Worm (Caenorhabditis elegans) whole organism, L1 larva: Measurements from ENCODE around the gene twk-16.

Experiments used
- Y116A8C.19 ChIP-seq: sonication (generic microtip); optimal IDR thresholded peaks from 2 replicates; lab custom pipeline; 2016; ENCODE audit warnings: missing compliant biosample characterization, missing genetic modification characterization, borderline replicate concordance
- alr-1 ChIP-seq: fragments of 200-800 bp; sonication (Bioruptor generic); optimal IDR thresholded peaks from 2 replicates; lab custom pipeline; 2018; ENCODE audit warnings: borderline replicate concordance, mild to moderate bottlenecking, missing genetic modification characterization, missing compliant biosample characterization
- ceh-8 ChIP-seq: fragments of 200-800 bp; sonication (Bioruptor generic); optimal IDR thresholded peaks from 2 replicates; lab custom pipeline; 2018; ENCODE audit warnings: mild to moderate bottlenecking, missing genetic modification characterization, moderate library complexity, missing compliant biosample characterization
- dsc-1 ChIP-seq: sonication (generic microtip); optimal IDR thresholded peaks from 2 replicates; lab custom pipeline; 2016; ENCODE audit warnings: mild to moderate bottlenecking, missing genetic modification characterization, missing compliant biosample characterization
- efl-1 ChIP-seq, 4 experiments: fragments of 150-350 bp; optimal IDR thresholded peaks in 3 of 4; peaks in 1 of 4; 1 replicate in 1 of 4; 2 replicates in 3 of 4; lab custom pipeline; 2014; ENCODE audit warnings: missing biosample characterization in 2 of 4, missing genetic modification characterization in 2 of 4, missing genetic modification reagents in 2 of 4
- elt-2 ChIP-seq: sonication (generic microtip); optimal IDR thresholded peaks from 2 replicates; lab custom pipeline; 2016; ENCODE audit warnings: missing genetic modification characterization, mild to moderate bottlenecking, inconsistent platforms, missing compliant biosample characterization, missing genetic modification reagents
- ets-5 ChIP-seq: fragments of 200-800 bp; sonication (Bioruptor generic); IDR thresholded peaks from 2 replicates; pipeline ENCODE4 v1.3.6; 2022; ENCODE audit warnings: missing genetic modification characterization, missing compliant biosample characterization
- fkh-4 ChIP-seq: sonication (generic microtip); optimal IDR thresholded peaks from 2 replicates; lab custom pipeline; 2016; ENCODE audit warnings: missing compliant biosample characterization, missing genetic modification characterization, borderline replicate concordance
- fkh-8 ChIP-seq: sonication (generic microtip); optimal IDR thresholded peaks from 2 replicates; lab custom pipeline; 2016; ENCODE audit warnings: mild to moderate bottlenecking, missing genetic modification characterization, missing compliant biosample characterization
- fos-1 ChIP-seq: fragments of 150-350 bp; optimal IDR thresholded peaks from 2 replicates; lab custom pipeline; 2014; ENCODE audit warnings: missing biosample characterization, missing genetic modification characterization
- grh-1 ChIP-seq: fragments of 200-800 bp; sonication (Bioruptor generic); IDR thresholded peaks from 2 replicates; pipeline ENCODE4 v1.3.6; 2022; ENCODE audit warnings: missing genetic modification reagents, missing genetic modification characterization, missing compliant biosample characterization
- hlh-17 ChIP-seq: fragments of 200-800 bp; sonication (Bioruptor generic); optimal IDR thresholded peaks from 2 replicates; lab custom pipeline; 2018; ENCODE audit warnings: missing genetic modification characterization, mild to moderate bottlenecking, missing compliant biosample characterization, moderate library complexity, borderline replicate concordance
- jun-1 ChIP-seq: fragments of 150-350 bp; optimal IDR thresholded peaks from 2 replicates; lab custom pipeline; 2014; ENCODE audit warnings: missing biosample characterization, missing genetic modification reagents, missing genetic modification characterization
- lin-14 ChIP-seq: fragments of 200-800 bp; sonication (Bioruptor generic); optimal IDR thresholded peaks from 2 replicates; lab custom pipeline; 2018; ENCODE audit warnings: mild to moderate bottlenecking, missing genetic modification characterization, moderate library complexity, missing compliant biosample characterization
- lin-15B ChIP-seq: fragments of 150-350 bp; sonication (generic microtip); optimal IDR thresholded peaks from 3 replicates; lab custom pipeline; 2014; ENCODE audit warnings: missing biosample characterization, missing genetic modification characterization
- lin-35 ChIP-seq, 2 experiments: fragments of 150-350 bp; optimal IDR thresholded peaks; 2 replicates each; lab custom pipeline; 2014; ENCODE audit warnings: missing biosample characterization in 2 of 2, missing genetic modification characterization in 2 of 2, missing genetic modification reagents in 2 of 2
- lin-39 ChIP-seq: fragments of 150-350 bp; optimal IDR thresholded peaks from 2 replicates; lab custom pipeline; 2014; ENCODE audit warnings: missing biosample characterization, missing genetic modification reagents, missing genetic modification characterization
- lir-3 ChIP-seq: sonication (generic microtip); optimal IDR thresholded peaks from 2 replicates; lab custom pipeline; 2016; ENCODE audit warnings: mild to moderate bottlenecking, missing genetic modification characterization, moderate library complexity, missing compliant biosample characterization; ENCODE audit not compliant: poor library complexity
- mab-9 ChIP-seq: fragments of 200-800 bp; sonication (Bioruptor generic); IDR thresholded peaks from 2 replicates; pipeline ENCODE4 v1.3.6; 2022; ENCODE audit warnings: missing genetic modification reagents, missing genetic modification characterization, missing compliant biosample characterization
- mep-1 ChIP-seq: fragments of 150-350 bp; optimal IDR thresholded peaks from 2 replicates; lab custom pipeline; 2014; ENCODE audit warnings: missing biosample characterization, missing genetic modification characterization
- nhr-12 ChIP-seq: sonication (generic microtip); optimal IDR thresholded peaks from 2 replicates; lab custom pipeline; 2017; ENCODE audit warnings: missing biosample characterization, missing genetic modification characterization
- nhr-20 ChIP-seq: sonication (generic microtip); optimal IDR thresholded peaks from 2 replicates; lab custom pipeline; 2016; ENCODE audit warnings: mild to moderate bottlenecking, missing genetic modification characterization, missing compliant biosample characterization
- nhr-71 ChIP-seq: sonication (generic microtip); optimal IDR thresholded peaks from 2 replicates; lab custom pipeline; 2016; ENCODE audit warnings: mild to moderate bottlenecking, missing genetic modification characterization, moderate library complexity, missing compliant biosample characterization
- nhr-77 ChIP-seq: fragments of 150-350 bp; optimal IDR thresholded peaks from 2 replicates; lab custom pipeline; 2014; ENCODE audit warnings: missing biosample characterization, missing genetic modification characterization
- nhr-90 ChIP-seq: sonication (generic microtip); optimal IDR thresholded peaks from 2 replicates; lab custom pipeline; 2016; ENCODE audit warnings: mild to moderate bottlenecking, missing genetic modification characterization, missing compliant biosample characterization; ENCODE audit not compliant: poor library complexity
- pax-3 ChIP-seq: fragments of 200-800 bp; sonication (Bioruptor generic); optimal IDR thresholded peaks from 2 replicates; lab custom pipeline; 2018; ENCODE audit warnings: mild to moderate bottlenecking, missing genetic modification characterization, moderate library complexity, missing compliant biosample characterization
- pqm-1 ChIP-seq: sonication (generic microtip); optimal IDR thresholded peaks from 3 replicates; lab custom pipeline; 2017; ENCODE audit warnings: missing biosample characterization, missing genetic modification characterization
- rnt-1 ChIP-seq: sonication (generic microtip); optimal IDR thresholded peaks from 2 replicates; lab custom pipeline; 2016; ENCODE audit warnings: mild to moderate bottlenecking, missing genetic modification characterization, moderate library complexity, missing compliant biosample characterization
- skn-1 ChIP-seq: fragments of 150-350 bp; optimal IDR thresholded peaks from 2 replicates; lab custom pipeline; 2014; ENCODE audit warnings: missing biosample characterization, missing genetic modification characterization
- snpc-4 ChIP-seq: fragments of 150-350 bp; optimal IDR thresholded peaks from 2 replicates; lab custom pipeline; 2014; ENCODE audit warnings: missing biosample characterization, missing genetic modification characterization
- snu-23 ChIP-seq: sonication (generic microtip); optimal IDR thresholded peaks from 2 replicates; lab custom pipeline; 2016; ENCODE audit warnings: missing genetic modification characterization, missing compliant biosample characterization
- sptf-1 ChIP-seq: fragments of 150-350 bp; optimal IDR thresholded peaks from 2 replicates; lab custom pipeline; 2014; ENCODE audit warnings: missing biosample characterization, missing genetic modification characterization
- tbx-2 ChIP-seq: sonication (generic microtip); optimal IDR thresholded peaks from 2 replicates; lab custom pipeline; 2016; ENCODE audit warnings: missing genetic modification characterization, missing compliant biosample characterization
- tlp-1 ChIP-seq: fragments of 150-350 bp; optimal IDR thresholded peaks from 2 replicates; lab custom pipeline; 2014; ENCODE audit warnings: missing biosample characterization, missing genetic modification characterization
- unc-86 ChIP-seq: sonication (generic microtip); optimal IDR thresholded peaks from 2 replicates; lab custom pipeline; 2016; ENCODE audit warnings: missing genetic modification characterization, missing compliant biosample characterization
- ztf-11 ChIP-seq, 2 experiments: sonication (generic microtip); optimal IDR thresholded peaks; 2 replicates each; lab custom pipeline; 2016 to 2017; ENCODE audit warnings: missing genetic modification characterization in 2 of 2, missing biosample characterization in 1 of 2, missing compliant biosample characterization in 1 of 2
- ztf-4 ChIP-seq: fragments of 150-350 bp; optimal IDR thresholded peaks from 2 replicates; lab custom pipeline; 2014; ENCODE audit warnings: missing biosample characterization, missing genetic modification characterization

Gene twk-16

ce11 chrX:3099832-3100231 lies 18.9 kb downstream of the twk-16 start, which contains the start of gene sec-3 (continued):
- TF ChIP-seq dsc-1 (tag; lab: Kevin White, UChicago) (peak; percentile 92), Y116A8C.19 (tag; lab: Kevin White, UChicago) (no peak), ztf-11 (tag; optimal IDR thresholded peaks at IDR 0.05; lab: Kevin White, UChicago) (peak in 1 of 2 experiments; percentile 51), mab-9 (GFP tag; lab: Robert Waterston, UW) (peak; percentile 54; the same call in 1 of the 2 replicates), sptf-1 (tag; lab: Kevin White, UChicago) (no peak), tlp-1 (no peak), grh-1 (GFP tag; lab: Robert Waterston, UW) (peak; percentile 70)
- TF ChIP-seq, all 84 proteins: peak for 59

- no peak for TF ChIP-seq efl-1 (optimal IDR thresholded peaks at IDR 0.05; lab: Kevin White, UChicago)
- TF ChIP-seq efl-1 (GFP tag; optimal IDR thresholded peaks at IDR 0.05 in 1 of 2; lab: Kevin White, UChicago), result peak in 1 of 2 experiments; percentile 73
- TF ChIP-seq nhr-20 (tag; lab: Kevin White, UChicago), result no peak
- no peak for TF ChIP-seq ceh-8 (GFP tag; lab: Kevin White, UChicago)
- TF ChIP-seq unc-86 (tag; lab: Kevin White, UChicago), result no peak
- no peak for TF ChIP-seq skn-1 (tag; lab: Kevin White, UChicago)
- no peak for TF ChIP-seq snpc-4 (tag; lab: Kevin White, UChicago)
- TF ChIP-seq lin-15B (tag; lab: Kevin White, UChicago), result no peak
- no peak for TF ChIP-seq pax-3 (tag; lab: Kevin White, UChicago)
- TF ChIP-seq lin-39 (tag; lab: Kevin White, UChicago), result no peak
Observed at ce11 chrX:3101562-3101961, 20.6 kb downstream of the twk-16 start.

ce11 chrX:3102165-3102564 lies 21.2 kb downstream of the twk-16 start, which contains the start of gene ztf-13:
Gene ztf-13 (minus strand): TSS chrX:3102175.
- TF ChIP-seq mab-9 (GFP tag; lab: Robert Waterston, UW), result no peak
- no peak for TF ChIP-seq pqm-1
- TF ChIP-seq grh-1 (GFP tag; lab: Robert Waterston, UW), result no peak
- TF ChIP-seq sptf-1 (tag; lab: Kevin White, UChicago), result no peak
- no peak for TF ChIP-seq nhr-12
- TF ChIP-seq fkh-8 (tag; lab: Kevin White, UChicago), result no peak
- peak; percentile 27 for TF ChIP-seq nhr-71
- TF ChIP-seq nhr-90 (tag; lab: Kevin White, UChicago), result peak; percentile 10
- TF ChIP-seq snpc-4 (tag; lab: Kevin White, UChicago), result no peak
- TF ChIP-seq nhr-77 (tag; lab: Kevin White, UChicago), result no peak
- no peak for TF ChIP-seq tbx-2 (tag; lab: Kevin White, UChicago)
- TF ChIP-seq elt-2, result peak; percentile 81
- TF ChIP-seq fkh-4 (tag; lab: Kevin White, UChicago), result no peak
- TF ChIP-seq lin-39 (tag; lab: Kevin White, UChicago), result no peak
- no peak for TF ChIP-seq ets-5 (GFP tag; lab: Robert Waterston, UW)
- no peak for TF ChIP-seq fos-1
- TF ChIP-seq jun-1 (tag; lab: Kevin White, UChicago), result peak; percentile 6
- peak in 1 of 2 experiments; percentile 0 for TF ChIP-seq lin-35 (GFP tag; optimal IDR thresholded peaks at IDR 0.05; lab: Kevin White, UChicago)
- no peak for TF ChIP-seq hlh-17 (GFP tag; lab: Kevin White, UChicago)
- peak; percentile 28 for TF ChIP-seq lin-14

- TF ChIP-seq fkh-8 (tag; lab: Kevin White, UChicago) (peak; percentile 26), skn-1 (tag; lab: Kevin White, UChicago) (peak; percentile 16), snu-23 (GFP tag; lab: Kevin White, UChicago) (peak; percentile 10), nhr-71 (peak; percentile 9), lin-14 (peak; percentile 57), alr-1 (tag; lab: Kevin White, UChicago) (no peak), mep-1 (tag; lab: Kevin White, UChicago) (peak; percentile 34), dsc-1 (tag; lab: Kevin White, UChicago) (peak; percentile 18), ztf-4 (no peak), lir-3 (tag; lab: Kevin White, UChicago) (no peak), rnt-1 (tag; lab: Kevin White, UChicago) (peak; percentile 25)
Observed at ce11 chrX:3102817-3103216, 21.9 kb downstream of the twk-16 start.
